Worm (Caenorhabditis elegans) whole organism, L2 larva: Measurements from ENCODE around the gene F54D5.17.

Experiments
- R02D3.7 ChIP-seq: fragments of 150-350 bp; optimal IDR thresholded peaks from 2 replicates; lab custom pipeline; 2014; ENCODE audit warnings: missing biosample characterization, missing genetic modification characterization
- Y55F3AM.14 ChIP-seq: fragments of 200-800 bp; sonication (Bioruptor generic); optimal IDR thresholded peaks from 2 replicates; lab custom pipeline; 2018; ENCODE audit warnings: mild to moderate bottlenecking, missing genetic modification characterization, missing compliant biosample characterization
- ZK546.5 ChIP-seq: sonication (generic microtip); optimal IDR thresholded peaks from 2 replicates; lab custom pipeline; 2017; ENCODE audit warnings: missing biosample characterization, missing genetic modification characterization
- aly-2 ChIP-seq: fragments of 150-350 bp; optimal IDR thresholded peaks from 2 replicates; lab custom pipeline; 2014; ENCODE audit warnings: missing biosample characterization, missing genetic modification characterization
- ama-1 ChIP-seq: fragments of 150-350 bp; optimal IDR thresholded peaks from 2 replicates; lab custom pipeline; 2018; ENCODE audit warnings: inconsistent platforms
- blmp-1 ChIP-seq: sonication (generic microtip); optimal IDR thresholded peaks from 2 replicates; lab custom pipeline; 2017; ENCODE audit warnings: missing genetic modification characterization, mild to moderate bottlenecking, missing compliant biosample characterization, antibody characterized with exemption, moderate library complexity; ENCODE audit not compliant: insufficient read depth
- ceh-16 ChIP-seq: fragments of 150-350 bp; optimal IDR thresholded peaks from 2 replicates; lab custom pipeline; 2014; ENCODE audit warnings: missing biosample characterization, missing genetic modification characterization
- ceh-82 ChIP-seq: fragments of 150-350 bp; optimal IDR thresholded peaks from 2 replicates; lab custom pipeline; 2014; ENCODE audit warnings: missing biosample characterization, missing genetic modification characterization
- dmd-4 ChIP-seq: sonication (generic microtip); optimal IDR thresholded peaks from 2 replicates; lab custom pipeline; 2017; ENCODE audit warnings: missing biosample characterization, missing genetic modification characterization
- elt-1 ChIP-seq: fragments of 150-350 bp; optimal IDR thresholded peaks from 2 replicates; lab custom pipeline; 2014; ENCODE audit warnings: missing biosample characterization, missing genetic modification characterization
- elt-3 ChIP-seq: sonication (generic microtip); optimal IDR thresholded peaks from 2 replicates; lab custom pipeline; 2017; ENCODE audit warnings: missing biosample characterization, missing genetic modification characterization
- fos-1 ChIP-seq: fragments of 150-350 bp; optimal IDR thresholded peaks from 2 replicates; lab custom pipeline; 2014; ENCODE audit warnings: missing biosample characterization, missing genetic modification characterization
- gmeb-1 ChIP-seq: fragments of 150-350 bp; optimal IDR thresholded peaks from 2 replicates; lab custom pipeline; 2014; ENCODE audit warnings: missing biosample characterization, missing genetic modification characterization
- lin-39 ChIP-seq: fragments of 150-350 bp; optimal IDR thresholded peaks from 2 replicates; lab custom pipeline; 2014; ENCODE audit warnings: missing biosample characterization, missing genetic modification reagents, missing genetic modification characterization
- nhr-10 ChIP-seq: sonication (generic microtip); optimal IDR thresholded peaks from 2 replicates; lab custom pipeline; 2017; ENCODE audit warnings: missing biosample characterization, missing genetic modification characterization
- nhr-11 ChIP-seq: fragments of 150-350 bp; optimal IDR thresholded peaks from 2 replicates; lab custom pipeline; 2014; ENCODE audit warnings: missing biosample characterization, missing genetic modification characterization
- nhr-12 ChIP-seq: fragments of 150-350 bp; optimal IDR thresholded peaks from 2 replicates; lab custom pipeline; 2014; ENCODE audit warnings: missing biosample characterization, missing genetic modification characterization
- nhr-129 ChIP-seq: fragments of 150-350 bp; optimal IDR thresholded peaks from 2 replicates; lab custom pipeline; 2014; ENCODE audit warnings: missing biosample characterization, missing genetic modification characterization
- nhr-21 ChIP-seq: fragments of 150-350 bp; optimal IDR thresholded peaks from 2 replicates; lab custom pipeline; 2014; ENCODE audit warnings: missing biosample characterization, missing genetic modification characterization
- nhr-23 ChIP-seq: fragments of 150-350 bp; optimal IDR thresholded peaks from 2 replicates; lab custom pipeline; 2014; ENCODE audit warnings: missing biosample characterization, missing genetic modification reagents, missing genetic modification characterization
- nhr-237 ChIP-seq: fragments of 150-350 bp; optimal IDR thresholded peaks from 2 replicates; lab custom pipeline; 2014; ENCODE audit warnings: missing biosample characterization, missing genetic modification characterization
- nhr-6 ChIP-seq: fragments of 150-350 bp; optimal IDR thresholded peaks from 2 replicates; lab custom pipeline; 2014; ENCODE audit warnings: missing biosample characterization, missing genetic modification characterization
- nhr-77 ChIP-seq: fragments of 150-350 bp; optimal IDR thresholded peaks from 2 replicates; lab custom pipeline; 2014; ENCODE audit warnings: missing biosample characterization, missing genetic modification characterization
- peb-1 ChIP-seq: fragments of 150-350 bp; optimal IDR thresholded peaks from 2 replicates; lab custom pipeline; 2014; ENCODE audit warnings: missing biosample characterization, missing genetic modification characterization
- sem-4 ChIP-seq: fragments of 150-350 bp; optimal IDR thresholded peaks from 2 replicates; lab custom pipeline; 2014; ENCODE audit warnings: missing biosample characterization, missing genetic modification reagents, missing genetic modification characterization
- skn-1 ChIP-seq: sonication (generic microtip); optimal IDR thresholded peaks from 2 replicates; lab custom pipeline; 2017; ENCODE audit warnings: missing biosample characterization, missing genetic modification characterization
- sma-3 ChIP-seq: sonication (generic microtip); optimal IDR thresholded peaks from 2 replicates; lab custom pipeline; 2016; ENCODE audit warnings: missing genetic modification reagents, missing genetic modification characterization, missing compliant biosample characterization
- snpc-4 ChIP-seq: fragments of 150-350 bp; optimal IDR thresholded peaks from 2 replicates; lab custom pipeline; 2014; ENCODE audit warnings: missing biosample characterization, missing genetic modification characterization
- unc-39 ChIP-seq: fragments of 150-350 bp; optimal IDR thresholded peaks from 2 replicates; lab custom pipeline; 2014; ENCODE audit warnings: missing biosample characterization, missing genetic modification characterization
- unc-62 ChIP-seq: fragments of 150-350 bp; optimal IDR thresholded peaks from 2 replicates; lab custom pipeline; 2014; ENCODE audit warnings: missing biosample characterization, missing genetic modification reagents, missing genetic modification characterization
- zag-1 ChIP-seq: fragments of 150-350 bp; optimal IDR thresholded peaks from 2 replicates; lab custom pipeline; 2014; ENCODE audit warnings: missing biosample characterization, missing genetic modification characterization
- ztf-1 ChIP-seq: fragments of 200-800 bp; sonication (Bioruptor generic); conservative IDR thresholded peaks from 2 replicates; pipeline ENCODE4 v1.3.6; 2022; ENCODE audit warnings: missing genetic modification characterization, missing compliant biosample characterization
- ztf-11 ChIP-seq: sonication (generic microtip); optimal IDR thresholded peaks from 2 replicates; lab custom pipeline; 2017; ENCODE audit warnings: missing biosample characterization, missing genetic modification characterization
- ztf-4 ChIP-seq: fragments of 150-350 bp; optimal IDR thresholded peaks from 2 replicates; lab custom pipeline; 2014; ENCODE audit warnings: missing biosample characterization, missing genetic modification characterization

F54D5.17 gene

DNA sequence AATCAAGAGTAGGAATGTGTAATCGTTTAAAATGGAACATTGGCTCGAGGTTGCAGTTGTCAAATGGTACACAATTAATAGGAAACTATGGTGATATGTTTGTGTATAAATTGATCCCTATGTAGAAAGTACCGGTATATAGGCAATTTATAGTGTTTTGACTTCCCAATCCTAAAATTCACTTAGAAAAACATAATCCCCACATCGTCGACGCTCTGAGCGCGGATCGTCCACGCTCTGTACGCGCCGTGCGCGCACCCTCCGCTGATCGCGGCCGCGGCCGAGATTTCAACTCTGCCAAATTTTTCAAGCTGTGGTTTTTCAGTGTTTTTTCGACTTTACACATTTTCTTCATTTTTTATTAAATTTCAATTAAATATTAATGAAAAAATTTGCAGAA, at the start of gene F54D5.17:
Gene F54D5.17, plus strand, starts transcription at position 301 of the 400 bp plus-strand sequence.
- TF ChIP-seq dmd-4 (no peak), aly-2 (tag; lab: Kevin White, UChicago) (no peak), elt-1 (tag; lab: Kevin White, UChicago) (no peak), sma-3 (GFP tag; lab: Kevin White, UChicago) (no peak), gmeb-1 (tag; lab: Kevin White, UChicago) (no peak), nhr-129 (tag; lab: Kevin White, UChicago) (no peak), unc-62 (GFP tag; lab: Kevin White, UChicago) (no peak), nhr-237 (tag; lab: Kevin White, UChicago) (no peak), ztf-11 (tag; lab: Kevin White, UChicago) (no peak), fos-1 (tag; lab: Kevin White, UChicago) (no peak), ztf-4 (tag; lab: Kevin White, UChicago) (no peak), nhr-11 (tag; lab: Kevin White, UChicago) (no peak), zag-1 (tag; lab: Kevin White, UChicago) (no peak), R02D3.7 (tag; lab: Kevin White, UChicago) (no peak)

DNA sequence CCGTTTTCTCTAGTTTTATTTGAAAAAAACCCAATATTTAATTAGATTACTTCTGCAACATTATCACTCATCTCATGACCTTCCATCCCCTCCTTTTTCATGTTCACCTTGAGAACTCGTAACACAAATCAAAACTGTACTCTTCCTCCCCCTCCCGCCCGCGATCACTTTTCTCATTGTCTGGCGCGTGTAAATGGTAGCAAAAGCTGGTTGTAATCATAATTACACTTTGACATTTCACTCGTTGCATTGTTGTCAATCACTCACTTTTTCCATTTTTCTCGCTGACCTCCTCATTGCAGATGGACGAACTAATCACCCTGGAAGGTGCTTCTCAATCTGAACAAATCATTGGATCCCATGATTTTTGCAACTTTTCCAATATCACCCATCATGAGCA, 46.1 kb upstream of the F54D5.17 start, which contains the start of gene npr-41:
Gene npr-41, plus strand, starts transcription at position 301 of the 400 bp plus-strand sequence.
- no peak for TF ChIP-seq unc-39 (tag; lab: Kevin White, UChicago)
- no peak for TF ChIP-seq ztf-1 (GFP tag; lab: Robert Waterston, UW)
- TF ChIP-seq gmeb-1 (tag; lab: Kevin White, UChicago), result no peak
- TF ChIP-seq ceh-82 (tag; lab: Kevin White, UChicago), result no peak
- no peak for TF ChIP-seq aly-2 (tag; lab: Kevin White, UChicago)
- no peak for TF ChIP-seq skn-1 (tag; lab: Kevin White, UChicago)
- no peak for TF ChIP-seq nhr-10 (tag; lab: Kevin White, UChicago)
- TF ChIP-seq nhr-12 (tag; lab: Kevin White, UChicago), result no peak
- no peak for TF ChIP-seq sma-3 (GFP tag; lab: Kevin White, UChicago)
- TF ChIP-seq ZK546.5 (tag; lab: Kevin White, UChicago), result no peak

DNA sequence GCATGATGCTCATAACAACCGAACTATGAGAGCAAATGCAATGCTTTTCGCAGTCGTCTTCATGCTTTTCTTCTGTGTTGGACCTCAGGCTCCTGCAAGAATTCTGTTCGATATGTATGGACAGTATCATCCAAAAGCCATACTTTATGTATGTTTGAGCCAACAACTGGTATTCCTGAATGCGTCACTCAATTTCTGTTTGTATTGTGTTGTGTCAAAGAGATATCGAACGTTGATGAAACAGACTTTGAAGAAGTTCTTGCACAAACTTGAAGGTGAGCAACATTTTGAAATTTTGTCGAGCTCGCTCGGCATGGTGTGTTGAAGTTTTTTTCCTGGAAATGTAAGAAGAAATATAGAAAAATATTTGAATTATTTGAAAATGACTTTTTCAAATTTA, 43.5 kb upstream of the F54D5.17 start:
- TF ChIP-seq ceh-16 (tag; lab: Kevin White, UChicago), result no peak
- TF ChIP-seq nhr-77 (tag; lab: Kevin White, UChicago), result no peak
- no peak for TF ChIP-seq nhr-237 (tag; lab: Kevin White, UChicago)
- no peak for TF ChIP-seq nhr-12 (tag; lab: Kevin White, UChicago)
- no peak for TF ChIP-seq nhr-23 (tag; lab: Kevin White, UChicago)
- TF ChIP-seq peb-1 (tag; lab: Kevin White, UChicago), result no peak
- TF ChIP-seq ama-1 (lab: Kevin White, UChicago), result no peak
- no peak for TF ChIP-seq ZK546.5 (tag; lab: Kevin White, UChicago)

ce11 chrII:11514775-11515174, 41.7 kb upstream of the F54D5.17 start, which contains the start of gene srh-44:
TSS of gene srh-44 (plus strand) at chrII:11515075.
- TF ChIP-seq ama-1 (lab: Kevin White, UChicago), result no peak
- TF ChIP-seq Y55F3AM.14 (GFP tag; lab: Kevin White, UChicago), result no peak
- no peak for TF ChIP-seq ztf-4 (tag; lab: Kevin White, UChicago)
- TF ChIP-seq ztf-11 (tag; lab: Kevin White, UChicago), result no peak
- no peak for TF ChIP-seq elt-1 (tag; lab: Kevin White, UChicago)
- TF ChIP-seq sem-4, result no peak
- TF ChIP-seq skn-1 (tag; lab: Kevin White, UChicago), result no peak
- no peak for TF ChIP-seq ZK546.5 (tag; lab: Kevin White, UChicago)
- no peak for TF ChIP-seq nhr-10 (tag; lab: Kevin White, UChicago)
- TF ChIP-seq nhr-21 (tag; lab: Kevin White, UChicago), result no peak
- TF ChIP-seq nhr-6, result no peak
- no peak for TF ChIP-seq unc-39 (tag; lab: Kevin White, UChicago)
- no peak for TF ChIP-seq blmp-1 (tag; lab: Kevin White, UChicago)
- TF ChIP-seq lin-39 (tag; lab: Kevin White, UChicago), result no peak
- TF ChIP-seq, all 48 proteins: peak for 0

ce11 chrII:11518184-11518583, 38.3 kb upstream of the F54D5.17 start, which contains the start of gene B0334.10:
TSS of gene B0334.10 (plus strand) at chrII:11518484.
- TF ChIP-seq nhr-21 (tag; lab: Kevin White, UChicago) (no peak), peb-1 (tag; lab: Kevin White, UChicago) (no peak), nhr-237 (tag; lab: Kevin White, UChicago) (no peak), elt-3 (tag; lab: Kevin White, UChicago) (no peak), snpc-4 (tag; lab: Kevin White, UChicago) (no peak), ztf-11 (tag; lab: Kevin White, UChicago) (no peak)
